Worm (Caenorhabditis elegans): ENCODE measurements around the gene golg-4.

golg-4 gene

ce11 chrIII:3370770-3371169 lies 34.6 kb upstream of the golg-4 start:
- no peak for TF ChIP-seq ceh-32 (tag; optimal IDR thresholded peaks at IDR 0.05; ENCODE audit: poor library complexity)
- TF ChIP-seq daf-8 (GFP tag; IDR thresholded peaks at IDR 0.05), result no peak
- TF ChIP-seq nhr-28 (tag; optimal IDR thresholded peaks at IDR 0.05), result no peak
- no peak for TF ChIP-seq daf-16 (GFP tag; optimal IDR thresholded peaks at IDR 0.05)
- TF ChIP-seq daf-16 (tag; optimal IDR thresholded peaks at IDR 0.05), result peak; percentile 53
- TF ChIP-seq dmd-9 (GFP tag; IDR thresholded peaks at IDR 0.05), result no peak
- TF ChIP-seq ceh-28 (tag; optimal IDR thresholded peaks at IDR 0.05), result no peak
- TF ChIP-seq nhr-102 (tag; optimal IDR thresholded peaks at IDR 0.05), result no peak
- peak; percentile 20; the same call in 1 of the 2 replicates for TF ChIP-seq dmd-6 (GFP tag; IDR thresholded peaks at IDR 0.05)
- no peak for TF ChIP-seq mdt-29 (GFP tag; IDR thresholded peaks at IDR 0.05)
- no peak for TF ChIP-seq zip-2 (tag; optimal IDR thresholded peaks at IDR 0.05)
- no peak for TF ChIP-seq fkh-10 (GFP tag; optimal IDR thresholded peaks at IDR 0.05)
- no peak for TF ChIP-seq rbr-2 (tag; optimal IDR thresholded peaks at IDR 0.05)
- TF ChIP-seq dve-1 (tag; optimal IDR thresholded peaks at IDR 0.05; ENCODE audit: insufficient read depth), result peak; percentile 4
- TF ChIP-seq fos-1 (tag; optimal IDR thresholded peaks at IDR 0.05), result no peak
- no peak for TF ChIP-seq ceh-82 (tag; optimal IDR thresholded peaks at IDR 0.05)
- no peak for TF ChIP-seq dmd-8 (GFP tag; IDR thresholded peaks at IDR 0.05)
- TF ChIP-seq snpc-1.2 (GFP tag; IDR thresholded peaks at IDR 0.05), result no peak
- TF ChIP-seq lin-15B (tag; optimal IDR thresholded peaks at IDR 0.05), result no peak
- no peak for TF ChIP-seq Y75B8A.6 (GFP tag; IDR thresholded peaks at IDR 0.05)
- no peak for TF ChIP-seq nhr-10 (tag; optimal IDR thresholded peaks at IDR 0.05)
- no peak for TF ChIP-seq madf-9 (GFP tag; conservative IDR thresholded peaks at IDR 0.05)
- peak; percentile 39 for TF ChIP-seq pqm-1 (tag; optimal IDR thresholded peaks at IDR 0.05)

ce11 chrIII:3372278-3372677 lies 33.1 kb upstream of the golg-4 start:
- no peak for TF ChIP-seq ama-1 (optimal IDR thresholded peaks at IDR 0.05)
- no peak for TF ChIP-seq Y5F2A.4 (GFP tag; optimal IDR thresholded peaks at IDR 0.05)
- TF ChIP-seq dmd-6 (GFP tag; IDR thresholded peaks at IDR 0.05), result peak; percentile 33; the same call in 1 of the 2 replicates
- no peak for TF ChIP-seq ZK337.2 (GFP tag; IDR thresholded peaks at IDR 0.05)
- TF ChIP-seq dve-1 (tag; optimal IDR thresholded peaks at IDR 0.05; ENCODE audit: insufficient read depth), result peak; percentile 51
- no peak for TF ChIP-seq lin-39 (tag; optimal IDR thresholded peaks at IDR 0.05)
- TF ChIP-seq nhr-10 (tag; optimal IDR thresholded peaks at IDR 0.05), result no peak
- peak; percentile 29; the same call in 1 of the 2 replicates for TF ChIP-seq lin-38 (GFP tag; IDR thresholded peaks at IDR 0.05)
- TF ChIP-seq Y75B8A.6 (GFP tag; IDR thresholded peaks at IDR 0.05), result no peak
- no peak for TF ChIP-seq nhr-102 (tag; optimal IDR thresholded peaks at IDR 0.05)
- TF ChIP-seq T26A8.4 (GFP tag; IDR thresholded peaks at IDR 0.05), result no peak
- no peak for TF ChIP-seq egl-27 (tag; optimal IDR thresholded peaks at IDR 0.05)
- no peak for TF ChIP-seq aly-2 (tag; optimal IDR thresholded peaks at IDR 0.05)
- TF ChIP-seq hif-1 (tag; optimal IDR thresholded peaks at IDR 0.05), result no peak
- no peak for TF ChIP-seq R02D3.7 (tag; optimal IDR thresholded peaks at IDR 0.05)
- no peak for TF ChIP-seq hlh-30 (tag; optimal IDR thresholded peaks at IDR 0.05; ENCODE audit: insufficient read depth)
- TF ChIP-seq sdz-12 (GFP tag; optimal IDR thresholded peaks at IDR 0.05), result no peak
- TF ChIP-seq daf-16 (GFP tag; optimal IDR thresholded peaks at IDR 0.05), result no peak
- peak; percentile 52 for TF ChIP-seq daf-16 (tag; optimal IDR thresholded peaks at IDR 0.05)
- TF ChIP-seq hlh-11 (tag; optimal IDR thresholded peaks at IDR 0.05), result no peak
- TF ChIP-seq unc-130 (GFP tag; optimal IDR thresholded peaks at IDR 0.05), result no peak
- no peak for TF ChIP-seq daf-8 (GFP tag; IDR thresholded peaks at IDR 0.05)
- no peak for TF ChIP-seq dmd-8 (GFP tag; IDR thresholded peaks at IDR 0.05)
- no peak for TF ChIP-seq nhr-48 (tag; optimal IDR thresholded peaks at IDR 0.05)
- TF ChIP-seq F10B5.3 (tag; optimal IDR thresholded peaks at IDR 0.05), result no peak
- no peak for TF ChIP-seq F44E2.7 (GFP tag; IDR thresholded peaks at IDR 0.05)
- no peak for TF ChIP-seq tag-97 (GFP tag; IDR thresholded peaks at IDR 0.05)
- TF ChIP-seq cey-2 (tag; optimal IDR thresholded peaks at IDR 0.05; ENCODE audit: borderline replicate concordance, insufficient read depth), result no peak
- TF ChIP-seq nhr-77 (tag; optimal IDR thresholded peaks at IDR 0.05), result no peak
- TF ChIP-seq gei-8 (GFP tag; optimal IDR thresholded peaks at IDR 0.05), result no peak
- no peak for TF ChIP-seq egl-43 (GFP tag; IDR thresholded peaks at IDR 0.05)
- no peak for TF ChIP-seq spr-3 (GFP tag; optimal IDR thresholded peaks at IDR 0.05)
- TF ChIP-seq pha-4 (GFP tag; IDR thresholded peaks at IDR 0.05), result no peak
- no peak for TF ChIP-seq pha-4 (tag; optimal IDR thresholded peaks at IDR 0.05)
